Worm (Caenorhabditis elegans) whole organism, L1 larva: ENCODE results near the gene hbl-1.

Source experiments
- F16B12.6 ChIP-seq: fragments of 150-350 bp; optimal IDR thresholded peaks from 2 replicates; lab custom pipeline; 2014; ENCODE audit warnings: missing biosample characterization, missing genetic modification characterization
- Y116A8C.19 ChIP-seq: sonication (generic microtip); optimal IDR thresholded peaks from 2 replicates; lab custom pipeline; 2016; ENCODE audit warnings: missing compliant biosample characterization, missing genetic modification characterization, borderline replicate concordance
- ama-1 ChIP-seq: fragments of 150-350 bp; optimal IDR thresholded peaks from 2 replicates; lab custom pipeline; 2014
- ceh-63 ChIP-seq: fragments of 200-800 bp; sonication (Bioruptor generic); optimal IDR thresholded peaks from 2 replicates; lab custom pipeline; 2018; ENCODE audit warnings: mild to moderate bottlenecking, missing genetic modification characterization, missing compliant biosample characterization
- ceh-88 ChIP-seq: fragments of 200-800 bp; sonication (Bioruptor generic); IDR thresholded peaks from 2 replicates; pipeline ENCODE4 v1.3.6; 2022; ENCODE audit warnings: missing genetic modification characterization, missing compliant biosample characterization
- ceh-90 ChIP-seq: sonication (generic microtip); optimal IDR thresholded peaks from 2 replicates; lab custom pipeline; 2016; ENCODE audit warnings: missing genetic modification characterization, missing compliant biosample characterization
- dpl-1 ChIP-seq, 3 experiments: fragments of 150-350 bp in 2 of 3; sonication (generic microtip) in 1 of 3; optimal IDR thresholded peaks; 2 replicates each; lab custom pipeline; 2014 to 2017; ENCODE audit warnings: missing biosample characterization in 3 of 3, missing genetic modification characterization in 3 of 3, missing genetic modification reagents in 3 of 3
- egl-27 ChIP-seq, 2 experiments: fragments of 150-350 bp in 1 of 2; sonication (generic microtip); optimal IDR thresholded peaks; 3 replicates each; lab custom pipeline; 2017 to 2018; ENCODE audit warnings: missing biosample characterization in 2 of 2, missing genetic modification characterization in 2 of 2, missing genetic modification reagents in 2 of 2
- elt-2 ChIP-seq: sonication (generic microtip); optimal IDR thresholded peaks from 2 replicates; lab custom pipeline; 2016; ENCODE audit warnings: missing genetic modification characterization, mild to moderate bottlenecking, inconsistent platforms, missing compliant biosample characterization, missing genetic modification reagents
- elt-3 ChIP-seq, 6 experiments: fragments of 150-350 bp in 1 of 6; sonication (generic microtip); optimal IDR thresholded peaks; 2 replicates each; lab custom pipeline; 2017 to 2018; ENCODE audit warnings: missing biosample characterization in 6 of 6, missing genetic modification characterization in 6 of 6, inconsistent platforms in 1 of 6
- fkh-4 ChIP-seq: sonication (generic microtip); optimal IDR thresholded peaks from 2 replicates; lab custom pipeline; 2016; ENCODE audit warnings: missing compliant biosample characterization, missing genetic modification characterization, borderline replicate concordance
- fkh-8 ChIP-seq: sonication (generic microtip); optimal IDR thresholded peaks from 2 replicates; lab custom pipeline; 2016; ENCODE audit warnings: mild to moderate bottlenecking, missing genetic modification characterization, missing compliant biosample characterization
- fos-1 ChIP-seq: fragments of 150-350 bp; optimal IDR thresholded peaks from 2 replicates; lab custom pipeline; 2014; ENCODE audit warnings: missing biosample characterization, missing genetic modification characterization
- isw-1 ChIP-seq: fragments of 200-800 bp; sonication (Bioruptor generic); IDR thresholded peaks from 2 replicates; pipeline ENCODE4 v1.3.6; 2022; ENCODE audit warnings: missing genetic modification characterization, missing compliant biosample characterization
- lin-14 ChIP-seq: fragments of 200-800 bp; sonication (Bioruptor generic); optimal IDR thresholded peaks from 2 replicates; lab custom pipeline; 2018; ENCODE audit warnings: mild to moderate bottlenecking, missing genetic modification characterization, moderate library complexity, missing compliant biosample characterization
- lin-35 ChIP-seq, 2 experiments: fragments of 150-350 bp; optimal IDR thresholded peaks; 2 replicates each; lab custom pipeline; 2014; ENCODE audit warnings: missing biosample characterization in 2 of 2, missing genetic modification characterization in 2 of 2, missing genetic modification reagents in 2 of 2
- lin-39 ChIP-seq: fragments of 150-350 bp; optimal IDR thresholded peaks from 2 replicates; lab custom pipeline; 2014; ENCODE audit warnings: missing biosample characterization, missing genetic modification reagents, missing genetic modification characterization
- lir-3 ChIP-seq: sonication (generic microtip); optimal IDR thresholded peaks from 2 replicates; lab custom pipeline; 2016; ENCODE audit warnings: mild to moderate bottlenecking, missing genetic modification characterization, moderate library complexity, missing compliant biosample characterization; ENCODE audit not compliant: poor library complexity
- lsy-2 ChIP-seq, 2 experiments: fragments of 150-350 bp; optimal IDR thresholded peaks; 2 replicates each; lab custom pipeline; 2014; ENCODE audit warnings: missing biosample characterization in 2 of 2, missing genetic modification characterization in 2 of 2
- mab-9 ChIP-seq: fragments of 200-800 bp; sonication (Bioruptor generic); IDR thresholded peaks from 2 replicates; pipeline ENCODE4 v1.3.6; 2022; ENCODE audit warnings: missing genetic modification reagents, missing genetic modification characterization, missing compliant biosample characterization
- mdl-1 ChIP-seq, 2 experiments: fragments of 150-350 bp; optimal IDR thresholded peaks; 2 replicates each; lab custom pipeline; 2014 to 2017; ENCODE audit warnings: missing biosample characterization in 2 of 2, missing genetic modification characterization in 2 of 2, inconsistent platforms in 1 of 2
- mep-1 ChIP-seq: fragments of 150-350 bp; optimal IDR thresholded peaks from 2 replicates; lab custom pipeline; 2014; ENCODE audit warnings: missing biosample characterization, missing genetic modification characterization
- nhr-11 ChIP-seq: fragments of 150-350 bp; optimal IDR thresholded peaks from 2 replicates; lab custom pipeline; 2014; ENCODE audit warnings: missing biosample characterization, missing genetic modification characterization
- nhr-19 ChIP-seq: fragments of 200-800 bp; sonication (Bioruptor generic); conservative IDR thresholded peaks from 2 replicates; pipeline ENCODE4 v1.3.6; 2022; ENCODE audit warnings: missing genetic modification characterization, missing compliant biosample characterization
- nhr-76 ChIP-seq: sonication (generic microtip); optimal IDR thresholded peaks from 2 replicates; lab custom pipeline; 2017; ENCODE audit warnings: missing biosample characterization, missing genetic modification characterization
- nhr-90 ChIP-seq: sonication (generic microtip); optimal IDR thresholded peaks from 2 replicates; lab custom pipeline; 2016; ENCODE audit warnings: mild to moderate bottlenecking, missing genetic modification characterization, missing compliant biosample characterization; ENCODE audit not compliant: poor library complexity
- rnt-1 ChIP-seq: sonication (generic microtip); optimal IDR thresholded peaks from 2 replicates; lab custom pipeline; 2016; ENCODE audit warnings: mild to moderate bottlenecking, missing genetic modification characterization, moderate library complexity, missing compliant biosample characterization
- sptf-1 ChIP-seq: fragments of 150-350 bp; optimal IDR thresholded peaks from 2 replicates; lab custom pipeline; 2014; ENCODE audit warnings: missing biosample characterization, missing genetic modification characterization
- swsn-7 ChIP-seq: sonication (generic microtip); optimal IDR thresholded peaks from 2 replicates; lab custom pipeline; 2016; ENCODE audit warnings: missing genetic modification characterization, missing compliant biosample characterization
- unc-130 ChIP-seq: fragments of 150-350 bp; optimal IDR thresholded peaks from 2 replicates; lab custom pipeline; 2017; ENCODE audit warnings: missing biosample characterization, missing genetic modification characterization, inconsistent platforms
- unc-62 ChIP-seq: fragments of 150-350 bp; optimal IDR thresholded peaks from 2 replicates; lab custom pipeline; 2014; ENCODE audit warnings: missing biosample characterization, missing genetic modification reagents, missing genetic modification characterization
- vab-15 ChIP-seq: sonication (generic microtip); optimal IDR thresholded peaks from 2 replicates; lab custom pipeline; 2017; ENCODE audit warnings: missing genotype, mild to moderate bottlenecking, missing genetic modification characterization, missing compliant biosample characterization
- xbp-1 ChIP-seq: sonication (generic microtip); optimal IDR thresholded peaks from 2 replicates; lab custom pipeline; 2016; ENCODE audit warnings: missing genetic modification characterization, missing compliant biosample characterization
- zag-1 ChIP-seq: fragments of 150-350 bp; optimal IDR thresholded peaks from 2 replicates; lab custom pipeline; 2014; ENCODE audit warnings: missing biosample characterization, missing genetic modification characterization
- ztf-11 ChIP-seq, 2 experiments: sonication (generic microtip); optimal IDR thresholded peaks; 2 replicates each; lab custom pipeline; 2016 to 2017; ENCODE audit warnings: missing genetic modification characterization in 2 of 2, missing biosample characterization in 1 of 2, missing compliant biosample characterization in 1 of 2
- ztf-4 ChIP-seq: fragments of 150-350 bp; optimal IDR thresholded peaks from 2 replicates; lab custom pipeline; 2014; ENCODE audit warnings: missing biosample characterization, missing genetic modification characterization

Gene hbl-1

ce11 chrX:5782153-5782552 is 39.8 kb upstream of the hbl-1 start, which contains the start of gene gakh-1 (continued):
- no peak for TF ChIP-seq nhr-76 (tag; lab: Kevin White, UChicago)
- peak; percentile 62 for TF ChIP-seq nhr-90 (tag; lab: Kevin White, UChicago)
- no peak for TF ChIP-seq unc-130 (tag; lab: Kevin White, UChicago)
- TF ChIP-seq swsn-7 = peak; percentile 75
- TF ChIP-seq rnt-1 (tag; lab: Kevin White, UChicago) = peak; percentile 70
- TF ChIP-seq vab-15 (tag; lab: Kevin White, UChicago) = no peak
- TF ChIP-seq mab-9 (GFP tag; lab: Robert Waterston, UW) = 0 out of 2 replicates have a peak, but pooled peaks have one; percentile 10
- peak in 1 of 2 experiments; percentile 81 for TF ChIP-seq mdl-1 (tag; optimal IDR thresholded peaks at IDR 0.05; lab: Kevin White, UChicago)
- peak; percentile 45 to 76 for TF ChIP-seq lin-35 (GFP tag; optimal IDR thresholded peaks at IDR 0.05; lab: Kevin White, UChicago)
- peak; percentile 17 to 65 (median 56) for TF ChIP-seq dpl-1 (GFP tag; optimal IDR thresholded peaks at IDR 0.05; lab: Kevin White, UChicago)
- TF ChIP-seq Y116A8C.19 (tag; lab: Kevin White, UChicago) = no peak

- TF ChIP-seq fkh-4 = no peak
- TF ChIP-seq mep-1 = no peak
- TF ChIP-seq ceh-63 = no peak
- no peak for TF ChIP-seq ztf-11 (tag; optimal IDR thresholded peaks at IDR 0.05; lab: Kevin White, UChicago)
- TF ChIP-seq ama-1 (lab: Kevin White, UChicago) = no peak
- no peak for TF ChIP-seq lin-39 (tag; lab: Kevin White, UChicago)
- no peak for TF ChIP-seq elt-2 (tag; lab: Kevin White, UChicago)
- no peak for TF ChIP-seq sptf-1
- no peak for TF ChIP-seq Y116A8C.19 (tag; lab: Kevin White, UChicago)
- no peak for TF ChIP-seq egl-27 (tag; optimal IDR thresholded peaks at IDR 0.05; lab: Kevin White, UChicago)
- TF ChIP-seq xbp-1 (tag; lab: Kevin White, UChicago) = no peak
- no peak for TF ChIP-seq rnt-1 (tag; lab: Kevin White, UChicago)
- no peak for TF ChIP-seq ceh-88 (GFP tag; lab: Robert Waterston, UW)
- no peak for TF ChIP-seq lin-14 (GFP tag; lab: Kevin White, UChicago)
- no peak for TF ChIP-seq ceh-90 (tag; lab: Kevin White, UChicago)
- TF ChIP-seq elt-3 (tag; optimal IDR thresholded peaks at IDR 0.05; lab: Kevin White, UChicago) = no peak
Measured at ce11 chrX:5786193-5786592, 35.7 kb upstream of the hbl-1 start, which contains the start of gene F46G11.6. Gene F46G11.6 (plus strand): TSS chrX:5786493.

- TF ChIP-seq zag-1 (tag; lab: Kevin White, UChicago) (no peak), unc-62 (GFP tag; lab: Kevin White, UChicago) (no peak), fos-1 (tag; lab: Kevin White, UChicago) (no peak), nhr-11 (no peak), ztf-4 (tag; lab: Kevin White, UChicago) (no peak), lsy-2 (tag; optimal IDR thresholded peaks at IDR 0.05; lab: Kevin White, UChicago) (no peak), ceh-88 (GFP tag; lab: Robert Waterston, UW) (no peak), elt-3 (tag; optimal IDR thresholded peaks at IDR 0.05; lab: Kevin White, UChicago) (no peak), nhr-90 (tag; lab: Kevin White, UChicago) (no peak), isw-1 (GFP tag; lab: Robert Waterston, UW) (no peak), ceh-63 (no peak), xbp-1 (tag; lab: Kevin White, UChicago) (no peak), F16B12.6 (tag; lab: Kevin White, UChicago) (no peak), Y116A8C.19 (tag; lab: Kevin White, UChicago) (no peak), lir-3 (tag; lab: Kevin White, UChicago) (no peak), ama-1 (lab: Kevin White, UChicago) (no peak), vab-15 (tag; lab: Kevin White, UChicago) (no peak), nhr-19 (no peak), fkh-8 (no peak)
Measured at ce11 chrX:5787861-5788260, 34.1 kb upstream of the hbl-1 start, which contains the start of gene F46G11.2. Gene F46G11.2 (plus strand): TSS chrX:5788161.
